Worm (Caenorhabditis elegans): Measurements from ENCODE around the gene C06G3.3.

C06G3.3 gene

ce11 chrIV:7047762-7048178, 11.8 kb downstream of the C06G3.3 start:
- TF ChIP-seq zag-1 (tag; optimal IDR thresholded peaks at IDR 0.05) (no peak), unc-98 (GFP tag; IDR thresholded peaks at IDR 0.05) (0 out of 2 replicates have a peak, but pooled peaks have one; percentile 14), aly-2 (tag; optimal IDR thresholded peaks at IDR 0.05) (no peak), dsc-1 (tag; optimal IDR thresholded peaks at IDR 0.05) (no peak), skn-1 (tag; optimal IDR thresholded peaks at IDR 0.05) (peak; percentile 9), unc-86 (tag; optimal IDR thresholded peaks at IDR 0.05) (no peak), ceh-82 (tag; optimal IDR thresholded peaks at IDR 0.05) (peak in 2 of 3 experiments; percentile 38 to 40), lin-14 (GFP tag; optimal IDR thresholded peaks at IDR 0.05) (peak; percentile 88), mef-2 (tag; optimal IDR thresholded peaks at IDR 0.05) (peak; percentile 16), irx-1 (tag; optimal IDR thresholded peaks at IDR 0.05) (peak; percentile 67), mdl-1 (tag; optimal IDR thresholded peaks at IDR 0.05) (peak in 1 of 2 experiments; percentile 86), nhr-20 (tag; optimal IDR thresholded peaks at IDR 0.05) (peak; percentile 89), fkh-8 (tag; optimal IDR thresholded peaks at IDR 0.05) (no peak), snu-23 (GFP tag; optimal IDR thresholded peaks at IDR 0.05) (peak; percentile 91), lin-35 (GFP tag; optimal IDR thresholded peaks at IDR 0.05) (peak; percentile 28 to 74), nhr-77 (tag; optimal IDR thresholded peaks at IDR 0.05) (peak; percentile 43), unc-62 (GFP tag; optimal IDR thresholded peaks at IDR 0.05) (no peak), efl-1 (optimal IDR thresholded peaks at IDR 0.05) (peak; percentile 27 to 56), efl-1 (GFP tag; optimal IDR thresholded peaks at IDR 0.05 in 1 of 2) (peak; percentile 22 to 91), lsy-2 (tag; optimal IDR thresholded peaks at IDR 0.05) (peak; percentile 66 to 67), rnt-1 (tag; optimal IDR thresholded peaks at IDR 0.05) (peak; percentile 39), hpl-2 (GFP tag; optimal IDR thresholded peaks at IDR 0.05) (peak; percentile 29), elt-2 (tag; optimal IDR thresholded peaks at IDR 0.05) (peak; percentile 93), nhr-90 (tag; optimal IDR thresholded peaks at IDR 0.05; ENCODE audit: poor library complexity) (peak; percentile 83), grh-1 (GFP tag; IDR thresholded peaks at IDR 0.05) (peak; percentile 78), lin-13 (GFP tag; optimal IDR thresholded peaks at IDR 0.05) (peak; percentile 48), tlp-1 (tag; optimal IDR thresholded peaks at IDR 0.05) (no peak), swsn-7 (tag; optimal IDR thresholded peaks at IDR 0.05) (peak; percentile 49), C34B4.2 (tag; optimal IDR thresholded peaks at IDR 0.05) (no peak), Y116A8C.19 (tag; optimal IDR thresholded peaks at IDR 0.05; ENCODE audit: borderline replicate concordance) (no peak), blmp-1 (tag; optimal IDR thresholded peaks at IDR 0.05) (peak; percentile 79), tbx-2 (tag; optimal IDR thresholded peaks at IDR 0.05) (peak; percentile 70), snpc-4 (tag; optimal IDR thresholded peaks at IDR 0.05) (peak; percentile 27), alr-1 (tag; optimal IDR thresholded peaks at IDR 0.05; ENCODE audit: borderline replicate concordance) (no peak), lin-39 (tag; optimal IDR thresholded peaks at IDR 0.05) (no peak), mep-1 (tag; optimal IDR thresholded peaks at IDR 0.05) (peak; percentile 65), pax-3 (tag; optimal IDR thresholded peaks at IDR 0.05) (no peak), nhr-47 (tag; optimal IDR thresholded peaks at IDR 0.05) (peak; percentile 70), dpl-1 (GFP tag; optimal IDR thresholded peaks at IDR 0.05) (peak in 2 of 3 experiments; percentile 28 to 60), zip-4 (GFP tag; optimal IDR thresholded peaks at IDR 0.05) (peak; percentile 0), ces-1 (GFP tag; optimal IDR thresholded peaks at IDR 0.05) (no peak), nhr-84 (tag; optimal IDR thresholded peaks at IDR 0.05) (no peak), jun-1 (tag; optimal IDR thresholded peaks at IDR 0.05) (peak; percentile 28), egl-27 (tag; optimal IDR thresholded peaks at IDR 0.05) (peak in 1 of 2 experiments; percentile 59), ama-1 (optimal IDR thresholded peaks at IDR 0.05) (peak; percentile 69), nhr-19 (GFP tag; conservative IDR thresholded peaks at IDR 0.05) (peak; percentile 83), xbp-1 (tag; optimal IDR thresholded peaks at IDR 0.05) (peak; percentile 49), fos-1 (tag; optimal IDR thresholded peaks at IDR 0.05) (peak; percentile 71), elt-3 (tag; optimal IDR thresholded peaks at IDR 0.05) (peak in 3 of 6 experiments; percentile 81 to 91 (median 91)), sup-37 (GFP tag; optimal IDR thresholded peaks at IDR 0.05) (peak; percentile 27), nhr-71 (tag; optimal IDR thresholded peaks at IDR 0.05) (peak; percentile 91), C16A3.4 (tag; optimal IDR thresholded peaks at IDR 0.05) (peak; percentile 44), nhr-85 (tag) (peak; percentile 98)

All from whole organism, L1 larva.